Fruit fly (Drosophila melanogaster): ENCODE measurements around the gene Agpat1.

Agpat1 gene

dm6 chrX:12784690-12785441 lies 19.8 kb downstream of the Agpat1 start, which contains the start of gene CG32647:
TSS of gene CG32647 (minus strand) at chrX:12784958.
- TF ChIP-seq CG12605 (GFP tag; IDR thresholded peaks at IDR 0.05) (0 out of 2 replicates have a peak, but pooled peaks have one; percentile 13), D1 (tag; optimal IDR thresholded peaks at IDR 0.05) (no peak), CG32121 (GFP tag; IDR thresholded peaks at IDR 0.05) (no peak; the same call in 1 of the 2 replicates)

- TF ChIP-seq CG14655 (GFP tag; optimal IDR thresholded peaks at IDR 0.05): no peak
- no peak for TF ChIP-seq fd96Ca (GFP tag; IDR thresholded peaks at IDR 0.05)
- TF ChIP-seq CG10348 (GFP tag; IDR thresholded peaks at IDR 0.05): no peak
- no peak for TF ChIP-seq EcR (GFP tag; optimal IDR thresholded peaks at IDR 0.05)
- TF ChIP-seq Pif1A (GFP tag; optimal IDR thresholded peaks at IDR 0.05): no peak
- TF ChIP-seq CG4496 (GFP tag; IDR thresholded peaks at IDR 0.05): no peak
- no peak for TF ChIP-seq CG34367 (tag; optimal IDR thresholded peaks at IDR 0.05)
- TF ChIP-seq CG12605 (GFP tag; IDR thresholded peaks at IDR 0.05): no peak
- TF ChIP-seq Ets98B (GFP tag; IDR thresholded peaks at IDR 0.05): no peak
- no peak for TF ChIP-seq CG8301 (tag; optimal IDR thresholded peaks at IDR 0.05)
- no peak for TF ChIP-seq D1 (tag; optimal IDR thresholded peaks at IDR 0.05)
- TF ChIP-seq gl (tag; optimal IDR thresholded peaks at IDR 0.05): no peak
Measured at dm6 chrX:12801357-12801756, 36.3 kb downstream of the Agpat1 start, which contains the start of gene Nep6. TSS of gene Nep6 (plus strand) at chrX:12801661.

dm6 chrX:12821556-12821955 lies 56.5 kb downstream of the Agpat1 start:
- TF ChIP-seq Pif1A (GFP tag; optimal IDR thresholded peaks at IDR 0.05) (no peak), CG8301 (tag; optimal IDR thresholded peaks at IDR 0.05) (no peak), CG4496 (GFP tag; IDR thresholded peaks at IDR 0.05) (no peak), CG34367 (tag; optimal IDR thresholded peaks at IDR 0.05) (no peak), EcR (GFP tag; optimal IDR thresholded peaks at IDR 0.05) (no peak), CG17806 (tag; optimal IDR thresholded peaks at IDR 0.05) (no peak), CG12605 (GFP tag; IDR thresholded peaks at IDR 0.05) (no peak), CG10348 (GFP tag; IDR thresholded peaks at IDR 0.05) (no peak), fd96Ca (GFP tag; IDR thresholded peaks at IDR 0.05) (no peak), CG32121 (GFP tag; IDR thresholded peaks at IDR 0.05) (no peak), CG15710 (tag; optimal IDR thresholded peaks at IDR 0.05) (no peak), gl (tag; optimal IDR thresholded peaks at IDR 0.05) (no peak), CG14655 (GFP tag; optimal IDR thresholded peaks at IDR 0.05) (no peak), Pif1B (GFP tag; optimal IDR thresholded peaks at IDR 0.05) (no peak), Snoo (tag; optimal IDR thresholded peaks at IDR 0.05) (no peak), Ets98B (GFP tag; IDR thresholded peaks at IDR 0.05) (no peak), CG8159 (tag; optimal IDR thresholded peaks at IDR 0.05) (no peak), rn (GFP tag; IDR thresholded peaks at IDR 0.05) (no peak), CG9948 (tag; optimal IDR thresholded peaks at IDR 0.05) (no peak), D1 (tag; optimal IDR thresholded peaks at IDR 0.05) (no peak)
